Worm (Caenorhabditis elegans): ENCODE data around the gene C14E2.7.

DNA sequence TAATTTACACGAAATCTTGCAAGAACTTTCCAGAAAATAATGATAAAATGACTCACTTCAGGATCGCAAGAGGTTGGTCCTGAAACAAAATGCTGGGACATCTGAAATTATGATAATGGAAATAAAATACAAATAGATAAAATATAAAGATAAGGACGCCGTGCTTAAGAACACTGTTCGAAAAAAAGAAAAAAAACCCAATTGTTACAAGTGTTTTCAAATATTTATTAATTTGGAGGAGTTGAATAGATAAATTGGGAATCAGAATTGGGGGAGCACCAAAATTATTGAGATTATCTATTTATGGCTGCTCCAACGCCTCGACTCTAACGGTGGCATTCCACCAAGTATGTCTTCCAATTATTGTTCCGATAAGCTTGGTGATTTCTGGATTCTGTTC lies 32.4 kb downstream of the C14E2.7 start, which contains the start of gene ceh-41:
- TF ChIP-seq ztf-4 (tag; optimal IDR thresholded peaks at IDR 0.05) (no peak), ceh-16 (tag; optimal IDR thresholded peaks at IDR 0.05) (no peak), ceh-82 (tag; optimal IDR thresholded peaks at IDR 0.05) (no peak), blmp-1 (tag; optimal IDR thresholded peaks at IDR 0.05; ENCODE audit: insufficient read depth) (no peak), alr-1 (tag; optimal IDR thresholded peaks at IDR 0.05) (no peak), egl-27 (tag; optimal IDR thresholded peaks at IDR 0.05) (no peak), snpc-4 (tag; optimal IDR thresholded peaks at IDR 0.05) (no peak), nhr-6 (tag; optimal IDR thresholded peaks at IDR 0.05) (no peak), unc-62 (GFP tag; optimal IDR thresholded peaks at IDR 0.05) (no peak), unc-55 (GFP tag; optimal IDR thresholded peaks at IDR 0.05) (no peak), lin-13 (GFP tag; optimal IDR thresholded peaks at IDR 0.05) (no peak), lin-39 (tag; optimal IDR thresholded peaks at IDR 0.05) (no peak)
